Fruit fly (Drosophila melanogaster) whole organism, embryonic: ENCODE measurements around the gene CDase.

Experiments
- CG11696 ChIP-seq: fragments of 200-800 bp; sonication (Bioruptor generic); IDR thresholded peaks from 2 replicates; pipeline ENCODE4 v1.3.6; 2022; ENCODE audit warnings: missing biosample characterization, missing genetic modification characterization
- CG14965 ChIP-seq: fragments of 200-800 bp; sonication (Bioruptor generic); optimal IDR thresholded peaks from 2 replicates; lab custom pipeline; 2016; ENCODE audit warnings: missing biosample characterization, missing genetic modification characterization, borderline replicate concordance
- Camta ChIP-seq: fragments of 200-800 bp; sonication (Bioruptor generic); optimal IDR thresholded peaks from 2 replicates; lab custom pipeline; 2016; ENCODE audit warnings: missing biosample characterization, missing genetic modification characterization
- HLH4C ChIP-seq: fragments of 200-800 bp; sonication (Bioruptor generic); IDR thresholded peaks from 3 replicates; pipeline ENCODE4 v1.3.6; 2022; ENCODE audit warnings: missing biosample characterization, missing genetic modification characterization; ENCODE audit not compliant: partially characterized antibody
- Six4 ChIP-seq: fragments of 200-800 bp; sonication (Bioruptor generic); optimal IDR thresholded peaks from 2 replicates; lab custom pipeline; 2016; ENCODE audit warnings: missing biosample characterization, missing genetic modification characterization
- ham ChIP-seq: fragments of 200-800 bp; sonication (Bioruptor generic); IDR thresholded peaks from 2 replicates; pipeline ENCODE4 v1.3.6; 2022; ENCODE audit warnings: missing biosample characterization, missing genetic modification characterization
- pho ChIP-seq: fragments of 200-800 bp; sonication (Bioruptor generic); optimal IDR thresholded peaks from 2 replicates; lab custom pipeline; 2016; ENCODE audit warnings: missing biosample characterization, missing genetic modification characterization
- psq ChIP-seq: fragments of 200-800 bp; sonication (Bioruptor generic); optimal IDR thresholded peaks from 2 replicates; lab custom pipeline; 2017; ENCODE audit warnings: missing biosample characterization, missing genetic modification characterization

- TF ChIP-seq CG11696 (GFP tag; lab: Robert Waterston, UW) = no peak
- no peak for TF ChIP-seq pho
- no peak for TF ChIP-seq psq (GFP tag; lab: Kevin White, UChicago)
- TF ChIP-seq Camta (GFP tag; lab: Kevin White, UChicago) = no peak
- TF ChIP-seq CG14965 = no peak
- TF ChIP-seq Six4 = no peak
- no peak for TF ChIP-seq HLH4C (GFP tag; lab: Robert Waterston, UW)
- no peak for TF ChIP-seq ham (GFP tag; lab: Robert Waterston, UW)
Measured at dm6 chr3R:30476367-30476766, 17.0 kb downstream of the CDase start, which contains the start of gene spdo.
